Worm (Caenorhabditis elegans) whole organism, L4/young adult: ENCODE results near the gene smr-1.
A peak's percentile ranks its signal among the peaks of the same experiment; 100 is the strongest.

ENCODE experiments used
- W03F9.2 ChIP-seq: fragments of 150-350 bp; optimal IDR thresholded peaks from 2 replicates; lab custom pipeline; 2014; ENCODE audit warnings: missing biosample characterization, missing genetic modification characterization
- dao-5 ChIP-seq: sonication (generic microtip); optimal IDR thresholded peaks from 2 replicates; lab custom pipeline; 2016; ENCODE audit warnings: missing genotype, missing genetic modification characterization, moderate library complexity, missing compliant biosample characterization
- him-1 ChIP-seq: sonication (generic microtip); optimal IDR thresholded peaks from 2 replicates; lab custom pipeline; 2016; ENCODE audit warnings: missing genotype, missing genetic modification reagents, missing genetic modification characterization, missing compliant biosample characterization

smr-1 gene

ce11 chrIII:1142798-1143197 is at the start of gene smr-1:
TSS of gene smr-1 (plus strand) at chrIII:1143172.
- peak; percentile 91 for TF ChIP-seq W03F9.2 (tag; lab: Kevin White, UChicago)
- TF ChIP-seq dao-5 (tag; lab: Kevin White, UChicago), result no peak
- peak; percentile 77 for TF ChIP-seq him-1

DNA sequence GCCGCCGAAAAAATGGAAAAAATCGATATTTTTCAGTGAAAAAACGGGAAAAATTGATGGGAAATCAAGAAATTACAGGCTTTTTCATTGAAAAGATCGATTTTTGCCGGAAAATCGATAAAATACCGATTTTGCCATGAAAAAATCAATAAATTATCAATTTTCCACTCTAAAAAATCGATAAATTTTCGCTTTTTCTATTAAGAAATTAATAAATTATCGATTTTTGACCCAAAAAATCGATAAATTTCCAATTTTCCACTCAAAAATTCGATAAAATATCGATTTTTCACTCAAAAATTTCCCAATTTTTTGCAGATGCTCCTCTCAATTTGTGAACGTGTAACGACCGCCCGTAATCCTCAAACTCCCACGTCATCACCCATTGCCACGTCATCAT is 48.6 kb upstream of the smr-1 start:
- no peak for TF ChIP-seq dao-5 (tag; lab: Kevin White, UChicago)
- TF ChIP-seq him-1, result no peak
- TF ChIP-seq W03F9.2 (tag; lab: Kevin White, UChicago), result no peak

ce11 chrIII:1099523-1099922 is 43.4 kb upstream of the smr-1 start:
- no peak for TF ChIP-seq dao-5 (tag; lab: Kevin White, UChicago)

- TF ChIP-seq W03F9.2 (tag; lab: Kevin White, UChicago) (no peak), him-1 (no peak), dao-5 (tag; lab: Kevin White, UChicago) (no peak)
These were observed 40.1 kb upstream of the smr-1 start, which contains the start of gene exc-6 for ce11 chrIII:1102908-1103307. TSS of gene exc-6 (plus strand) at chrIII:1103208.

DNA sequence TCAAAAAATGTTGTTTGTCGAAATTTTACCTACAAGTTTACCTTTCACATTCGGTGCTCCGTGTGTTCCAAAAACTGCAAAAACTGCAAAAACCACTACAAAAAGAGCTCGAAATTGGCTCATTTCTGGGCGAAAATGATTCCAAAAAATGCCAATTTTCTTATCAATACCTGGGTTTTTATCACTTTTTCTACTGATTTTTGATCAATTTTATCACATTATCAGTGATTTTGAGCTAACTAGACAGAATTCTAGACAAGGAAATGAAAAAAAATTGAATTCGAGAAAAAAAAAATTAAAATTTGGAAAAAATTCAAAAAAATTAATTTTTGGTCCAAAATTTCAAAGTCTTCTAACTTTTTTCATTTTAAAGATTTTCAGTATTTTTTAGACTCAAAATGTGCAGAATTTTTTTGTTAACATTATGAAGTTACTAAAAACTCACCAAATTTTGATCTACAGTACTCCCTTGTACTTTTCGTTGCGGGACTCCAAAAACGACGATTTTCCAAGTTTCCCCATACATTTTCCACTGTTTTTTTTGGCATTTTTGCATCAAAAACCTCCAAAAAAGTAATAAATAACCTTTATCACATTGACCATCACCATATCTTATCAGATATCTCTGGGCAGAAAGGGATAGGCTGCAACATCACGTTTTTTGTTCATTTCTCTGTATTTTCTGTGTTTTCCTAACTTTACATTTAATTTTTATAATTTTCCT is 27.0 kb upstream of the smr-1 start, which contains the start of the genes F58B6.1 and acsd-1:
Gene F58B6.1, minus strand, starts transcription at position 133 of the 724 bp plus-strand sequence.
Gene acsd-1, plus strand, starts transcription at position 674 of the 724 bp plus-strand sequence.
- TF ChIP-seq dao-5 (tag; lab: Kevin White, UChicago), result no peak
- no peak for TF ChIP-seq W03F9.2 (tag; lab: Kevin White, UChicago)
- TF ChIP-seq him-1, result no peak

- TF ChIP-seq W03F9.2 (tag; lab: Kevin White, UChicago), result no peak
- no peak for TF ChIP-seq him-1
These were observed 20.7 kb upstream of the smr-1 start for ce11 chrIII:1122239-1122638.

DNA sequence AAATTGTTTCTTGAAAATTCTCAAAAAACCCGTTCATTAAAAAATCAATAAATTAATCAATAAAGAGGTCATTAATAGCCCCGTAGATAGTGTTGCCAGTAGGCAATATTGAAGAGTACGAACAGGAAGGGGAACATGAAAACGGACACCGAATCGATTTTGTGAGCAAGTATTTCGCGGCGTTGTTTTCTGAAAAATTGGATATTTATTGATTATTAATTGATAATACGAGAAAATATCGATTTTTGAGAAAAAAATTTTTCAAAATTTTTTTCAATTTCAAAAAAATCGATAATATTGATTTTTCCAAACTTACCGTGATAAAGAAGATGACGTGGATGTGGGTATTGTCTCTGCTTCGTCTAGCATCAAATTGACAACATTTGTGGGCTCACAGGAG is 17.5 kb upstream of the smr-1 start:
- TF ChIP-seq him-1 (no peak), dao-5 (tag; lab: Kevin White, UChicago) (no peak), W03F9.2 (tag; lab: Kevin White, UChicago) (no peak)

DNA sequence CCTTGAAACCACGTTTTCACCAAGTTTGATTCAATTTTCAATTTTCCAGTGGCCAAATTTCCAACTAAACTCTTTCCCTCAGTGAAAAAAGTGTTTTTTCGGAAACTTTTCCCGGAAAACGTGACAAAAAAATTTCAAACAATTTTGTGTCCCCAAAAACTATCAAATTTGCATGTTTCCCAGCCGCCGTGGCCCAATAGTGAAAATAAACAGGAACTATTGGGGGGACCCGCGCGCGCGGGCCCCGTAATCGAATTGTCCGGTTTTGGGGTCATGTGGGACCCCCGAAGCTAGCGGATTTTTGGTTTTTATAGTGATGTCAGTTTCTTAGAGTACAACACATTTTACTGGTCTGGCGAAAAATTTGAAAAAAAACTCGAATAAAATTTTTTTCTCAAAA is 11.4 kb upstream of the smr-1 start:
- TF ChIP-seq W03F9.2 (tag; lab: Kevin White, UChicago) (no peak), dao-5 (tag; lab: Kevin White, UChicago) (no peak), him-1 (no peak)

ce11 chrIII:1135925-1136324 is 7.0 kb upstream of the smr-1 start, which contains the start of gene lgc-46:
TSS of gene lgc-46 (minus strand) at chrIII:1136025.
- TF ChIP-seq W03F9.2 (tag; lab: Kevin White, UChicago), result no peak
- no peak for TF ChIP-seq him-1
- TF ChIP-seq dao-5 (tag; lab: Kevin White, UChicago), result no peak

DNA sequence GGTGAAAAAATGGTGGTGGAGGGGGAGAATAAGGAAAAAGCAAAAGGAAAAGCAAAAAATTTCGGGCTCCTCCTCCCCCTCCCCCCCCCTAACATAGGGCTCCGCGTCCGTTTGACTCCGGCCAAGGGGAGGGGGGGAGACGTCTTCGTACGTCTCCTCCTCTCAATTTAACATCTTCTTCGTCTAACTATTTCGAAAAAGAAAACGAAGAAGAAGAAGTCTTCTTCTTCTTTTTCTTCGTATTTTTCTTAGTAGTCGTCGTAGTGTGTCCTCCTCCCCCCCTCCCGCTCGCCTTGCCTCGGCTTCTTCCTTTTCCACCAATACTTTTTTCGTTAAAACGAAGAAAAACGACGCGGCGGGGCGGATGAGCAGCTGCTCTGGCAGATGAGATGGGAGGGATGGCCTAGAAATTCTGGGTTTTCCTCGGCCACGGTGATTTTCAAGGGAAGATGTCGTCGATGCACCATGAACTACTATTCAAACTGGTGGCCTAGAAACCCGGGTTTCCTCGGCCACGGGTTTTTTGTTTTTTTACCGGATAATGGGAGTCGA is 6.1 kb upstream of the smr-1 start:
- TF ChIP-seq him-1 (no peak), dao-5 (tag; lab: Kevin White, UChicago) (no peak), W03F9.2 (tag; lab: Kevin White, UChicago) (no peak)

DNA sequence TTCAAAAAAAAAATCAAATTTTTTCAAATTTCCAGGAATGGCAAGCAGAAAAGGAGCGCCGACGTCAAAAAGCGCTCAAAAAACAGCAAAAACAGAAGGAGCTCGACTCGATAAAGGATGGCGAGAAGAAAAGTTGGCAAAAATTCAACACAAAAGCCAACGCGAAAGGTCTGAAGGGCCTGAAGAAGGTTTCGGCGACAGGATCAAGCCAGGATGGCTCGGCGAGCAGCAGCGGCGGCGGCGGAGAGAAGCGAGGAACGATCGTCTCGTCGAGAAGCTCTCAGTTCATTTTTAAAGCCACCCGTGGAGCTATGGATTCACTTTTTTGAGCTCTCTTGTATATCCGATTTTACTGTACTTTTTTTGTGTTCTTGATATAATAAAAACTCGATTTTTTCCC is 1.8 kb downstream of the smr-1 start:
- TF ChIP-seq him-1 (no peak), dao-5 (tag; lab: Kevin White, UChicago) (no peak), W03F9.2 (tag; lab: Kevin White, UChicago) (no peak)

- TF ChIP-seq him-1 (no peak), W03F9.2 (tag; lab: Kevin White, UChicago) (no peak), dao-5 (tag; lab: Kevin White, UChicago) (no peak)
These were observed 4.9 kb downstream of the smr-1 start for ce11 chrIII:1147863-1148262.

DNA sequence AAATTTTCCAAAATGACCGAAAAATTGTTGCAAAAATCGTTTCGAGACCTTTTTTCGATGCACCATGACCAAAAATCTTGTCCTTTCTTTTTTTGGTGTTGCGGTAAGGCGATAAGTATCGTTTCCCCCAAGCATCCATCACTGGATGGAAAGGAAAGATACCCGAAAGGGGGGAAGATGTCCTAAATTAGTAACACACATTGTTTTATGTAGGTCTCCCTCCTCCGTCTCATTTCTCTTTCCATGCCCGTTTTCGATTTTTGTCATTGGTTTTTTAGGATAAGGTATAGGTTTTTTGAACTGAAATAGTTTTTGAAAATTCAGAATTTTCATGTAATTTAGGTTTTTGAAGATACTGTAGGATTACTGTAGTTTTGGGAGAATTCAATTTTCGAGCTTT is 6.5 kb downstream of the smr-1 start:
- TF ChIP-seq dao-5 (tag; lab: Kevin White, UChicago) (no peak), W03F9.2 (tag; lab: Kevin White, UChicago) (no peak), him-1 (no peak)

DNA sequence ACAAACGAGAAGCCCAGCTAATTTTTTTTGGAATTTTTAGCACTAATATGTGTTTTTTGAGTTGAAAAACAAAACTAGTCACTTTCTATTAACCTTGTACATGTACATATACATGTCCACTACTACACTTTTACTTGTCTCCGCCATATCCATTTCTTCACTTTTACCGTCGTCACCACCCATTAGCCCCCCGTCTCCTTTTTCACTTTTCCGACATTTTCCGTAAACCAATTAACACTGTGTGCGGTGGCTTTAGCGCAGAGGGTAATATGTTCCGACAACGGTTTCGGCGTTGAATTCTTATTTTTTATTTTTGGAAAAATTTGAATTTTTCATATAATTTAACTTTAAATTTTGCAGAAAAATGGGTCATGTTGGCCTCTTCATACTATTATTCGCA is 8.7 kb downstream of the smr-1 start, which contains the start of gene cdh-12:
Gene cdh-12, plus strand, starts transcription at position 365 of the 400 bp plus-strand sequence.
- TF ChIP-seq dao-5 (tag; lab: Kevin White, UChicago), result no peak
- no peak for TF ChIP-seq W03F9.2 (tag; lab: Kevin White, UChicago)
- TF ChIP-seq him-1, result no peak
